Worm (Caenorhabditis elegans) whole organism, L3 larva: Measurements from ENCODE around the gene C24D10.2.
"Not testable (repeated sequence)": the region's sequence is repeated elsewhere in the genome, so short reads cannot be mapped to it uniquely, and the experiment has no call there.

Experiments used
- R02D3.7 ChIP-seq: fragments of 150-350 bp; optimal IDR thresholded peaks from 2 replicates; lab custom pipeline; 2014; ENCODE audit warnings: missing biosample characterization, missing genetic modification characterization
- ZK546.5 ChIP-seq: sonication (generic microtip); optimal IDR thresholded peaks from 2 replicates; lab custom pipeline; 2017; ENCODE audit warnings: missing biosample characterization, missing genetic modification characterization
- aly-2 ChIP-seq: fragments of 150-350 bp; optimal IDR thresholded peaks from 2 replicates; lab custom pipeline; 2014; ENCODE audit warnings: missing biosample characterization, missing genetic modification characterization
- ceh-16 ChIP-seq: sonication (generic microtip); optimal IDR thresholded peaks from 2 replicates; lab custom pipeline; 2017; ENCODE audit warnings: missing biosample characterization, missing genetic modification characterization
- ceh-82 ChIP-seq: fragments of 150-350 bp; optimal IDR thresholded peaks from 2 replicates; lab custom pipeline; 2014; ENCODE audit warnings: missing biosample characterization, missing genetic modification characterization
- ceh-9 ChIP-seq: sonication (generic microtip); optimal IDR thresholded peaks from 2 replicates; lab custom pipeline; 2018; ENCODE audit warnings: missing biosample characterization, missing genetic modification characterization
- daf-12 ChIP-seq: fragments of 150-350 bp; optimal IDR thresholded peaks from 2 replicates; lab custom pipeline; 2014; ENCODE audit warnings: missing biosample characterization, missing genetic modification reagents, missing genetic modification characterization
- egl-5 ChIP-seq: fragments of 150-350 bp; optimal IDR thresholded peaks from 2 replicates; lab custom pipeline; 2017; ENCODE audit warnings: missing biosample characterization, missing genetic modification reagents, missing genetic modification characterization, inconsistent platforms
- elt-1 ChIP-seq: fragments of 150-350 bp; optimal IDR thresholded peaks from 2 replicates; lab custom pipeline; 2014; ENCODE audit warnings: missing biosample characterization, missing genetic modification characterization
- elt-2 ChIP-seq: sonication (generic microtip); optimal IDR thresholded peaks from 2 replicates; lab custom pipeline; 2016; ENCODE audit warnings: missing genetic modification reagents, mild to moderate bottlenecking, missing genetic modification characterization, missing compliant biosample characterization
- elt-3 ChIP-seq, 3 experiments: fragments of 150-350 bp in 1 of 3; sonication (generic microtip) in 2 of 3; optimal IDR thresholded peaks; 2 replicates in 2 of 3; 4 replicates in 1 of 3; lab custom pipeline; 2014 to 2017; ENCODE audit warnings: missing biosample characterization in 3 of 3, missing genetic modification characterization in 3 of 3
- fkh-10 ChIP-seq: sonication (generic microtip); optimal IDR thresholded peaks from 2 replicates; lab custom pipeline; 2017; ENCODE audit warnings: missing biosample characterization, missing genetic modification reagents, missing genetic modification characterization
- fkh-2 ChIP-seq: fragments of 150-350 bp; optimal IDR thresholded peaks from 2 replicates; lab custom pipeline; 2014; ENCODE audit warnings: missing biosample characterization, missing genetic modification reagents, missing genetic modification characterization
- fos-1 ChIP-seq: fragments of 150-350 bp; optimal IDR thresholded peaks from 2 replicates; lab custom pipeline; 2014; ENCODE audit warnings: missing biosample characterization, missing genetic modification characterization
- lin-15B ChIP-seq: fragments of 150-350 bp; optimal IDR thresholded peaks from 2 replicates; lab custom pipeline; 2014; ENCODE audit warnings: missing biosample characterization, missing genetic modification characterization
- lsy-12 ChIP-seq: sonication (generic microtip); optimal IDR thresholded peaks from 2 replicates; lab custom pipeline; 2016; ENCODE audit warnings: mild to moderate bottlenecking, missing genetic modification characterization, missing compliant biosample characterization
- nfya-1 ChIP-seq: sonication (generic microtip); optimal IDR thresholded peaks from 2 replicates; lab custom pipeline; 2017; ENCODE audit warnings: missing genetic modification characterization, mild to moderate bottlenecking, missing compliant biosample characterization, antibody characterized with exemption, moderate library complexity; ENCODE audit not compliant: insufficient read depth
- nhr-11 ChIP-seq: fragments of 150-350 bp; optimal IDR thresholded peaks from 2 replicates; lab custom pipeline; 2014; ENCODE audit warnings: missing biosample characterization, missing genetic modification characterization
- nhr-12 ChIP-seq: fragments of 150-350 bp; optimal IDR thresholded peaks from 2 replicates; lab custom pipeline; 2014; ENCODE audit warnings: missing biosample characterization, missing genetic modification characterization
- nhr-23 ChIP-seq: fragments of 150-350 bp; optimal IDR thresholded peaks from 2 replicates; lab custom pipeline; 2014; ENCODE audit warnings: missing biosample characterization, missing genetic modification reagents, missing genetic modification characterization
- nhr-25 ChIP-seq: sonication (generic microtip); optimal IDR thresholded peaks from 2 replicates; lab custom pipeline; 2017; ENCODE audit warnings: missing biosample characterization, missing genetic modification characterization
- nhr-28 ChIP-seq: fragments of 150-350 bp; optimal IDR thresholded peaks from 2 replicates; lab custom pipeline; 2014; ENCODE audit warnings: missing biosample characterization, missing genetic modification characterization
- nhr-43 ChIP-seq: sonication (generic microtip); optimal IDR thresholded peaks from 2 replicates; lab custom pipeline; 2016; ENCODE audit warnings: mild to moderate bottlenecking, missing genetic modification characterization, missing compliant biosample characterization; ENCODE audit not compliant: poor library complexity, severe bottlenecking
- nhr-67 ChIP-seq: fragments of 150-350 bp; optimal IDR thresholded peaks from 2 replicates; lab custom pipeline; 2014; ENCODE audit warnings: missing biosample characterization, missing genetic modification characterization
- pqm-1 ChIP-seq: fragments of 150-350 bp; optimal IDR thresholded peaks from 2 replicates; lab custom pipeline; 2017; ENCODE audit warnings: missing biosample characterization, missing genetic modification characterization, inconsistent platforms
- skn-1 ChIP-seq: fragments of 150-350 bp; optimal IDR thresholded peaks from 2 replicates; lab custom pipeline; 2014; ENCODE audit warnings: missing biosample characterization, missing genetic modification characterization
- snpc-4 ChIP-seq: fragments of 150-350 bp; optimal IDR thresholded peaks from 2 replicates; lab custom pipeline; 2014; ENCODE audit warnings: missing biosample characterization, missing genetic modification characterization
- tbx-2 ChIP-seq: sonication (generic microtip); optimal IDR thresholded peaks from 2 replicates; lab custom pipeline; 2016; ENCODE audit warnings: mild to moderate bottlenecking, missing genetic modification characterization, missing compliant biosample characterization
- unc-62 ChIP-seq: fragments of 150-350 bp; sonication (generic microtip); optimal IDR thresholded peaks from 4 replicates; lab custom pipeline; 2014; ENCODE audit warnings: missing biosample characterization, missing genetic modification reagents, missing genetic modification characterization
- zag-1 ChIP-seq: fragments of 150-350 bp; optimal IDR thresholded peaks from 2 replicates; lab custom pipeline; 2014; ENCODE audit warnings: missing biosample characterization, missing genetic modification characterization
- ztf-11 ChIP-seq: fragments of 150-350 bp; optimal IDR thresholded peaks from 2 replicates; lab custom pipeline; 2014; ENCODE audit warnings: missing biosample characterization, missing genetic modification characterization

The C24D10.2 gene

ce11 chrIV:5152391-5152790 is 10.7 kb upstream of the C24D10.2 start, which contains the start of gene soc-2:
TSS of gene soc-2 (minus strand) at chrIV:5152491.
- no peak for TF ChIP-seq skn-1 (tag; lab: Kevin White, UChicago)
- TF ChIP-seq elt-3 (tag; optimal IDR thresholded peaks at IDR 0.05; lab: Kevin White, UChicago): no peak
- no peak for TF ChIP-seq nhr-11 (tag; lab: Kevin White, UChicago)
- TF ChIP-seq tbx-2: no peak
- TF ChIP-seq unc-62: no peak
- no peak for TF ChIP-seq nhr-25 (tag; lab: Kevin White, UChicago)
- TF ChIP-seq elt-2 (tag; lab: Kevin White, UChicago): no peak
- TF ChIP-seq daf-12 (tag; lab: Kevin White, UChicago): no peak
- no peak for TF ChIP-seq fos-1 (tag; lab: Kevin White, UChicago)
- no peak for TF ChIP-seq nhr-23 (tag; lab: Kevin White, UChicago)
- TF ChIP-seq lsy-12 (tag; lab: Kevin White, UChicago): no peak
- TF ChIP-seq nhr-67: no peak
- no peak for TF ChIP-seq ceh-82 (tag; lab: Kevin White, UChicago)
- TF ChIP-seq nhr-28: no peak
- no peak for TF ChIP-seq elt-1 (tag; lab: Kevin White, UChicago)
- no peak for TF ChIP-seq R02D3.7 (tag; lab: Kevin White, UChicago)
- no peak for TF ChIP-seq aly-2 (tag; lab: Kevin White, UChicago)
- no peak for TF ChIP-seq ztf-11 (tag; lab: Kevin White, UChicago)

ce11 chrIV:5157226-5157625 is 5.9 kb upstream of the C24D10.2 start, which contains the start of gene C24D10.49:
TSS of gene C24D10.49 (minus strand) at chrIV:5157326.
- no peak for TF ChIP-seq zag-1 (tag; lab: Kevin White, UChicago)
- no peak for TF ChIP-seq nhr-43
- TF ChIP-seq egl-5 (tag; lab: Kevin White, UChicago): no peak
- no peak for TF ChIP-seq nfya-1
- TF ChIP-seq pqm-1: no peak
- TF ChIP-seq fkh-10 (GFP tag; lab: Kevin White, UChicago): no peak
- TF ChIP-seq aly-2 (tag; lab: Kevin White, UChicago): no peak
- TF ChIP-seq ceh-9 (tag; lab: Kevin White, UChicago): no peak
- TF ChIP-seq tbx-2: no peak
- TF ChIP-seq elt-3 (tag; optimal IDR thresholded peaks at IDR 0.05; lab: Kevin White, UChicago): no peak
- TF ChIP-seq R02D3.7 (tag; lab: Kevin White, UChicago): no peak
- no peak for TF ChIP-seq fkh-2 (tag; lab: Kevin White, UChicago)
- no peak for TF ChIP-seq nhr-25 (tag; lab: Kevin White, UChicago)
- no peak for TF ChIP-seq daf-12 (tag; lab: Kevin White, UChicago)
- TF ChIP-seq unc-62: no peak
- no peak for TF ChIP-seq skn-1 (tag; lab: Kevin White, UChicago)
- TF ChIP-seq ztf-11 (tag; lab: Kevin White, UChicago): no peak
- no peak for TF ChIP-seq nhr-12 (tag; lab: Kevin White, UChicago)

DNA sequence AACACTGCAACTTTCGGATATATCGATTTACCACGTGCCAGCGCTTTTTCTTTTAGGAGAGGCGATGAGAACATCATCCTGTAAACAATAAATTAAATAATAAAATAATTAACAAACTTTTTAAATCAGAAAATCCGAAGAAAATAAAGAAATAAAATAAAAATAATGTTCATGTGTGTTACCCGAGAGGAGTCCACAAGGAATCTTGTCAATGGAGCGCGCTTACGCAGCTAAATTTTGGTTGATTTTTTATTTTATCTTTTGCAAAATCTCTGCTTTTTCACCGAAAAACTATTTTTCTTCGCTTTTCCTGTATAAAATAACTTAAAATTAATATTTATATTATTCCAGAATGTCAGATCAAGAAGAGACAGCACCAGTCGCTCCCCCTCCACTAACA is 3.0 kb upstream of the C24D10.2 start, which contains the start of the genes C24D10.6 and C24D10.4:
C24D10.6 (minus strand) TSS at position 78 of the 400 bp plus-strand sequence.
C24D10.4 (plus strand) TSS at position 352 of the 400 bp plus-strand sequence.
- TF ChIP-seq ceh-9 (tag; lab: Kevin White, UChicago) (no peak), R02D3.7 (tag; lab: Kevin White, UChicago) (peak; percentile 42), snpc-4 (peak; percentile 46), nfya-1 (peak; percentile 53), nhr-23 (tag; lab: Kevin White, UChicago) (peak; percentile 70), lin-15B (tag; lab: Kevin White, UChicago) (peak; percentile 87), zag-1 (tag; lab: Kevin White, UChicago) (no peak)

DNA sequence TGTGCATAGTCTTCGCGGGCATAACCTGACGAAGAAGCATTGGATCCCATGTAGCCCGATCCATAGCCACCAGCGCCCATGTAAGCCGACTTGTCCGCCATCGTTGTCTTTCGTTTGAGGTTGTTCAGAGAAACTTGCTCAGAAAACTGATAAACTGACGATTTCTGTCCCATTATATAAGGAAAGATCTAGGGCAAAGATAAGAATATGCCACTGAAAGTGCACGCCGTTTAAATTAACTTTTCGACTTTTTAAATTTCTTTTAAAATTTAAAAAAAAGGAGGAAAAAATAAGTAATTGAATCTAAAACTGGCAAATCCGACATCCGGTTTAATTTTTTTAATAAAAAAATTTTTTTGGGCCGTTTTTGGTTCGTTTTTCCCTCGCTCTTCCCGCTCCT is 2.5 kb downstream of the C24D10.2 start, which contains the start of gene nspd-6:
nspd-6 (minus strand) TSS at position 101 of the 400 bp plus-strand sequence.
- not testable (repeated sequence) for TF ChIP-seq ceh-16, ceh-82, ZK546.5 (tag; lab: Kevin White, UChicago)

- no peak for TF ChIP-seq aly-2 (tag; lab: Kevin White, UChicago)
- TF ChIP-seq fos-1 (tag; lab: Kevin White, UChicago): no peak
- no peak for TF ChIP-seq zag-1 (tag; lab: Kevin White, UChicago)
Observed at ce11 chrIV:5166030-5166429, 2.9 kb downstream of the C24D10.2 start, which contains the start of gene ptp-5.1. TSS of gene ptp-5.1 (plus strand) at chrIV:5166330.
